Fruit fly (Drosophila melanogaster): ENCODE data around the gene CG14958.

DNA sequence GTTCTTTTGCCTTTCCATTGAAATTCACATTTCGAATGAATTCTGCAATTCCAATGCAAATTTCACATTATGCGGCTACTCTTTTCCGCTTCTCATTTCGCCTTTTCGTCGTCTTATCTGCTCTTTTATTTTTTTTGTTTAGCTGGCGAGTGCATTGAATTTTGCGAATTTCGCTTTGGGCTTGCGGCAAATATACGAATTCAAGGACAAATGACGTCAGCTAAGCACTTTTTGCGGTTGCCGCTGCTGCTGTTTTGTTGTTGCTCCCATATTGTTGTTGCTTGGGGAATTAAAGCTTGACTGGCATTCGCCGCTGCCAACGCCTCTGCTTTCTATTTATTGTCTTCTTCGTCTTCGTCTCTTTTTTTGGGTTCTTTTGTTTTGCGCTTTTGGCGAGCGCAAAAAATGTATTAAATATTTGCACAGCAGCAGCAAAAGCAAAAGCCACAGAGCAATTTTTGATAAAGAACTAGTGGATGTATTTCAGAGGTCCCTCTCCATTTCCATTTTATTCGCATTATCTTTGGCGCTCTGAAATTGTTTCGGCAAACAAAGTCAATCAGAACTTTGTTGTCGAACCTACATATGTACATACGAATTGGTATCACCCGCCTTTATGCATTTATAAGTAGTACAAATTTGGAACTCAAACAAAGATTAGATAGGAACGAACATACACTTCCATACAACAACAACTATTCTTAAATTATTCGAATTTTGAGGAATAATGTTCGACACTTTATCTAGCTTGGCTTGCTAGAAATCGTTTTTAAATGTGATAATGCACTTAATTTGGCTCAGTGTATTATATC is 50.2 kb downstream of the CG14958 start:
- no peak for TF ChIP-seq CTCF (optimal IDR thresholded peaks at IDR 0.05)
- no peak for TF ChIP-seq CG8478 (optimal IDR thresholded peaks at IDR 0.05)
